Worm (Caenorhabditis elegans): ENCODE data around the gene F22E5.12.
"Not testable (repeated sequence)": the region's sequence is repeated elsewhere in the genome, so short reads cannot be mapped to it uniquely, and the experiment has no call there.

Gene F22E5.12

ce11 chrII:2646756-2647155 is at the start of gene F22E5.12:
Gene F22E5.12, minus strand, starts transcription at chrII:2646856.
- TF ChIP-seq R02D3.7 (tag; optimal IDR thresholded peaks at IDR 0.05); sma-3 (GFP tag; optimal IDR thresholded peaks at IDR 0.05); dmd-4 (tag; optimal IDR thresholded peaks at IDR 0.05): not testable (repeated sequence)

ce11 chrII:2695079-2695478 is 48.4 kb upstream of the F22E5.12 start:
- TF ChIP-seq ZK546.5 (tag; optimal IDR thresholded peaks at IDR 0.05) (no peak), F13H6.1 (tag; optimal IDR thresholded peaks at IDR 0.05) (peak; percentile 22)

ce11 chrII:2692476-2692875 is 45.8 kb upstream of the F22E5.12 start, which contains the start of gene set-11:
Gene set-11, minus strand, starts transcription at chrII:2692576.
- no peak for TF ChIP-seq ztf-1 (GFP tag; conservative IDR thresholded peaks at IDR 0.05)
- TF ChIP-seq lsy-2 (tag; optimal IDR thresholded peaks at IDR 0.05) = no peak

- TF ChIP-seq Y55F3AM.14 (GFP tag; optimal IDR thresholded peaks at IDR 0.05) (no peak), gmeb-1 (tag; optimal IDR thresholded peaks at IDR 0.05) (no peak), peb-1 (tag; optimal IDR thresholded peaks at IDR 0.05) (no peak), ZK546.5 (tag; optimal IDR thresholded peaks at IDR 0.05) (no peak), lsy-2 (tag; optimal IDR thresholded peaks at IDR 0.05) (no peak), egl-27 (tag; optimal IDR thresholded peaks at IDR 0.05) (no peak), lin-11 (tag; optimal IDR thresholded peaks at IDR 0.05) (no peak), fos-1 (tag; optimal IDR thresholded peaks at IDR 0.05) (no peak), C34F6.9 (tag; optimal IDR thresholded peaks at IDR 0.05) (no peak), unc-62 (GFP tag; optimal IDR thresholded peaks at IDR 0.05) (no peak), alr-1 (tag; optimal IDR thresholded peaks at IDR 0.05) (no peak), nhr-23 (tag; optimal IDR thresholded peaks at IDR 0.05) (no peak)
Observed at ce11 chrII:2690080-2690479, 43.4 kb upstream of the F22E5.12 start, which contains the start of gene nspf-3. Gene nspf-3, minus strand, starts transcription at chrII:2690180.

ce11 chrII:2688616-2689015 is 42.0 kb upstream of the F22E5.12 start, which contains the start of gene nspf-2:
Gene nspf-2, plus strand, starts transcription at chrII:2688916.
- TF ChIP-seq zag-1, lin-39, ZK546.5 (tag; optimal IDR thresholded peaks at IDR 0.05): not testable (repeated sequence)

ce11 chrII:2686985-2687675 is 40.5 kb upstream of the F22E5.12 start, which contains the start of the genes sup-9 and nspf-1:
Gene sup-9, minus strand, starts transcription at chrII:2687027.
Gene nspf-1, plus strand, starts transcription at chrII:2687625.
- TF ChIP-seq C34F6.9 (tag; optimal IDR thresholded peaks at IDR 0.05) = peak; percentile 26
- TF ChIP-seq F13H6.1 (tag; optimal IDR thresholded peaks at IDR 0.05) = peak; percentile 44
- peak; percentile 59 for TF ChIP-seq lin-13 (GFP tag; optimal IDR thresholded peaks at IDR 0.05)
- peak; percentile 24 for TF ChIP-seq sem-4 (tag; optimal IDR thresholded peaks at IDR 0.05)
- peak; percentile 49 for TF ChIP-seq sma-9 (GFP tag; optimal IDR thresholded peaks at IDR 0.05)
- TF ChIP-seq sma-9 (tag; optimal IDR thresholded peaks at IDR 0.05) = no peak
- no peak for TF ChIP-seq Y55F3AM.14 (GFP tag; optimal IDR thresholded peaks at IDR 0.05)
- no peak for TF ChIP-seq skn-1 (tag; optimal IDR thresholded peaks at IDR 0.05)
- peak in 1 of 2 experiments; percentile 28 for TF ChIP-seq lsy-2 (tag; optimal IDR thresholded peaks at IDR 0.05)
- no peak for TF ChIP-seq crh-2 (tag; optimal IDR thresholded peaks at IDR 0.05)

- no peak for TF ChIP-seq skn-1 (tag; optimal IDR thresholded peaks at IDR 0.05)
- no peak for TF ChIP-seq Y55F3AM.14 (GFP tag; optimal IDR thresholded peaks at IDR 0.05)
- TF ChIP-seq R02D3.7 (tag; optimal IDR thresholded peaks at IDR 0.05) = no peak
Observed at ce11 chrII:2684783-2685182, 38.1 kb upstream of the F22E5.12 start.

ce11 chrII:2684208-2684607 is 37.6 kb upstream of the F22E5.12 start, which contains the start of gene ceh-87:
Gene ceh-87, minus strand, starts transcription at chrII:2684308.
- TF ChIP-seq F13H6.1 (tag; optimal IDR thresholded peaks at IDR 0.05) (no peak), nhr-6 (tag; optimal IDR thresholded peaks at IDR 0.05) (no peak), dmd-4 (tag; optimal IDR thresholded peaks at IDR 0.05) (no peak), nhr-10 (tag; optimal IDR thresholded peaks at IDR 0.05) (no peak), skn-1 (tag; optimal IDR thresholded peaks at IDR 0.05) (no peak), ceh-16 (tag; optimal IDR thresholded peaks at IDR 0.05) (no peak), nhr-237 (tag; optimal IDR thresholded peaks at IDR 0.05) (no peak), crh-2 (tag; optimal IDR thresholded peaks at IDR 0.05) (no peak), egl-27 (tag; optimal IDR thresholded peaks at IDR 0.05) (no peak), ztf-4 (tag; optimal IDR thresholded peaks at IDR 0.05) (no peak), mab-5 (tag; optimal IDR thresholded peaks at IDR 0.05) (no peak), nhr-25 (tag; optimal IDR thresholded peaks at IDR 0.05) (no peak), mbf-1 (tag; optimal IDR thresholded peaks at IDR 0.05) (no peak), lsy-2 (tag; optimal IDR thresholded peaks at IDR 0.05) (no peak), zag-1 (tag; optimal IDR thresholded peaks at IDR 0.05) (no peak)

All from whole organism, L2 larva.